Worm (Caenorhabditis elegans): ENCODE data around the gene pdi-1.

The pdi-1 gene

ce11 chrIII:3701411-3702310, at the start of gene pdi-1, which contains the start of gene C14B1.2:
Gene pdi-1, minus strand, starts transcription at chrIII:3701461.
Gene C14B1.2, plus strand, starts transcription at chrIII:3702260.
- no peak for TF ChIP-seq ama-1 (optimal IDR thresholded peaks at IDR 0.05)
- TF ChIP-seq nhr-43 (tag; optimal IDR thresholded peaks at IDR 0.05; ENCODE audit: poor library complexity, severe bottlenecking), result peak; percentile 67
- TF ChIP-seq R02D3.7 (tag; optimal IDR thresholded peaks at IDR 0.05), result no peak
- no peak for TF ChIP-seq ztf-11 (tag; optimal IDR thresholded peaks at IDR 0.05)
- TF ChIP-seq elt-2 (tag; optimal IDR thresholded peaks at IDR 0.05), result peak; percentile 44
- peak; percentile 92 for TF ChIP-seq nfya-1 (tag; optimal IDR thresholded peaks at IDR 0.05; ENCODE audit: insufficient read depth)
- no peak for TF ChIP-seq nhr-237 (tag; optimal IDR thresholded peaks at IDR 0.05)
- TF ChIP-seq ceh-28 (tag; optimal IDR thresholded peaks at IDR 0.05), result peak; percentile 20
- no peak for TF ChIP-seq nhr-12 (tag; optimal IDR thresholded peaks at IDR 0.05)
- peak; percentile 5 for TF ChIP-seq mdl-1 (tag; optimal IDR thresholded peaks at IDR 0.05)
- TF ChIP-seq unc-62 (GFP tag; optimal IDR thresholded peaks at IDR 0.05), result no peak
- TF ChIP-seq pqm-1 (tag; optimal IDR thresholded peaks at IDR 0.05), result peak; percentile 29
- peak; percentile 65 for TF ChIP-seq lin-15B (tag; optimal IDR thresholded peaks at IDR 0.05)
- TF ChIP-seq egl-5 (tag; optimal IDR thresholded peaks at IDR 0.05), result no peak
- no peak for TF ChIP-seq mml-1 (tag; optimal IDR thresholded peaks at IDR 0.05)
- TF ChIP-seq nhr-67 (tag; optimal IDR thresholded peaks at IDR 0.05), result no peak
- peak; percentile 21 for TF ChIP-seq nhr-23 (tag; optimal IDR thresholded peaks at IDR 0.05)
- TF ChIP-seq ZK546.5 (tag; optimal IDR thresholded peaks at IDR 0.05), result no peak
- no peak for TF ChIP-seq nhr-76 (tag; optimal IDR thresholded peaks at IDR 0.05)
- TF ChIP-seq lin-39 (tag; optimal IDR thresholded peaks at IDR 0.05), result peak; percentile 0
- no peak for TF ChIP-seq nhr-28 (tag; optimal IDR thresholded peaks at IDR 0.05)
- TF ChIP-seq zag-1 (tag; optimal IDR thresholded peaks at IDR 0.05), result no peak
- TF ChIP-seq snpc-4 (tag; optimal IDR thresholded peaks at IDR 0.05), result peak; percentile 33
- TF ChIP-seq lsy-12 (tag; optimal IDR thresholded peaks at IDR 0.05), result peak; percentile 29
- peak; percentile 28 for TF ChIP-seq fos-1 (tag; optimal IDR thresholded peaks at IDR 0.05)
- no peak for TF ChIP-seq elt-3 (tag; optimal IDR thresholded peaks at IDR 0.05)
- peak; percentile 16 for TF ChIP-seq jun-1 (tag; optimal IDR thresholded peaks at IDR 0.05)
- TF ChIP-seq nhr-11 (tag; optimal IDR thresholded peaks at IDR 0.05), result no peak
- peak; percentile 83 for TF ChIP-seq pha-4 (tag; optimal IDR thresholded peaks at IDR 0.05)
- TF ChIP-seq eor-1 (tag; optimal IDR thresholded peaks at IDR 0.05), result no peak
- no peak for TF ChIP-seq elt-1 (tag; optimal IDR thresholded peaks at IDR 0.05)
- TF ChIP-seq fkh-2 (tag; optimal IDR thresholded peaks at IDR 0.05), result no peak
- TF ChIP-seq sea-2 (GFP tag; optimal IDR thresholded peaks at IDR 0.05), result no peak
- peak; percentile 79 for TF ChIP-seq nhr-25 (tag; optimal IDR thresholded peaks at IDR 0.05)

- TF ChIP-seq nfya-1 (tag; optimal IDR thresholded peaks at IDR 0.05; ENCODE audit: insufficient read depth) (no peak), fos-1 (tag; optimal IDR thresholded peaks at IDR 0.05) (no peak), nhr-77 (tag; optimal IDR thresholded peaks at IDR 0.05) (no peak), egl-5 (tag; optimal IDR thresholded peaks at IDR 0.05) (no peak), ceh-9 (tag; optimal IDR thresholded peaks at IDR 0.05) (no peak), skn-1 (tag; optimal IDR thresholded peaks at IDR 0.05) (no peak), ceh-16 (tag; optimal IDR thresholded peaks at IDR 0.05) (no peak)
These were observed 43.9 kb upstream of the pdi-1 start, which contains the start of gene lin-48 for ce11 chrIII:3745138-3745537. Gene lin-48, plus strand, starts transcription at chrIII:3745438.

ce11 chrIII:3743367-3743766, 42.1 kb upstream of the pdi-1 start:
- TF ChIP-seq nhr-23 (tag; optimal IDR thresholded peaks at IDR 0.05), result no peak
- TF ChIP-seq ceh-82 (tag; optimal IDR thresholded peaks at IDR 0.05), result no peak
- no peak for TF ChIP-seq nhr-76 (tag; optimal IDR thresholded peaks at IDR 0.05)
- TF ChIP-seq pqm-1 (tag; optimal IDR thresholded peaks at IDR 0.05), result no peak
- no peak for TF ChIP-seq nhr-77 (tag; optimal IDR thresholded peaks at IDR 0.05)
